Worm (Caenorhabditis elegans): ENCODE measurements around the gene Y22F5A.11.

Gene Y22F5A.11

ce11 chrV:10275619-10276018 is at the start of gene Y22F5A.11:
Gene Y22F5A.11 (minus strand): TSS chrV:10275646.
- TF ChIP-seq unc-62 (GFP tag; optimal IDR thresholded peaks at IDR 0.05): no peak

- no peak for TF ChIP-seq unc-62 (GFP tag; optimal IDR thresholded peaks at IDR 0.05)
Observed at ce11 chrV:10323537-10323936, 48.1 kb upstream of the Y22F5A.11 start.

ce11 chrV:10320101-10320761 is 44.8 kb upstream of the Y22F5A.11 start, which contains the start of the genes gna-1 and B0024.13:
Gene gna-1 (minus strand): TSS chrV:10320151.
Gene B0024.13 (plus strand): TSS chrV:10320711.
- TF ChIP-seq unc-62 (GFP tag; optimal IDR thresholded peaks at IDR 0.05): no peak

ce11 chrV:10319434-10319833 is 44.0 kb upstream of the Y22F5A.11 start, which contains the start of gene B0024.11:
Gene B0024.11 (minus strand): TSS chrV:10319534.
- no peak for TF ChIP-seq unc-62 (GFP tag; optimal IDR thresholded peaks at IDR 0.05)

- TF ChIP-seq unc-62 (GFP tag; optimal IDR thresholded peaks at IDR 0.05): no peak
Observed at ce11 chrV:10317294-10317693, 41.8 kb upstream of the Y22F5A.11 start, which contains the start of gene asps-1. Gene asps-1 (minus strand): TSS chrV:10317394.

- no peak for TF ChIP-seq unc-62 (GFP tag; optimal IDR thresholded peaks at IDR 0.05)
Observed at ce11 chrV:10314371-10314770, 38.9 kb upstream of the Y22F5A.11 start, which contains the start of gene trx-2. Gene trx-2 (plus strand): TSS chrV:10314671.

- TF ChIP-seq unc-62 (GFP tag; optimal IDR thresholded peaks at IDR 0.05): no peak
Observed at ce11 chrV:10313953-10314352, 38.5 kb upstream of the Y22F5A.11 start, which contains the start of gene gcy-6. Gene gcy-6 (minus strand): TSS chrV:10314053.

ce11 chrV:10307283-10307682 is 31.8 kb upstream of the Y22F5A.11 start, which contains the start of gene che-12:
Gene che-12 (minus strand): TSS chrV:10307383.
- no peak for TF ChIP-seq unc-62 (GFP tag; optimal IDR thresholded peaks at IDR 0.05)

- TF ChIP-seq unc-62 (GFP tag; optimal IDR thresholded peaks at IDR 0.05): no peak
Observed at ce11 chrV:10297099-10297498, 21.7 kb upstream of the Y22F5A.11 start, which contains the start of gene B0024.4. Gene B0024.4 (plus strand): TSS chrV:10297399.

ce11 chrV:10294549-10294948 is 19.1 kb upstream of the Y22F5A.11 start, which contains the start of gene col-150:
Gene col-150 (minus strand): TSS chrV:10294649.
- TF ChIP-seq unc-62 (GFP tag; optimal IDR thresholded peaks at IDR 0.05): no peak

- TF ChIP-seq unc-62 (GFP tag; optimal IDR thresholded peaks at IDR 0.05): no peak
Observed at ce11 chrV:10292819-10293357, 17.4 kb upstream of the Y22F5A.11 start, which contains the start of gene col-149. Gene col-149 (minus strand): TSS chrV:10292869.

ce11 chrV:10291848-10292247 is 16.4 kb upstream of the Y22F5A.11 start:
- TF ChIP-seq unc-62 (GFP tag; optimal IDR thresholded peaks at IDR 0.05): no peak

ce11 chrV:10289743-10290142 is 14.3 kb upstream of the Y22F5A.11 start, which contains the start of gene B0024.15:
Gene B0024.15 (plus strand): TSS chrV:10290043.
- no peak for TF ChIP-seq unc-62 (GFP tag; optimal IDR thresholded peaks at IDR 0.05)

ce11 chrV:10287260-10287659 is 11.8 kb upstream of the Y22F5A.11 start, which contains the start of gene B0024.3:
Gene B0024.3 (plus strand): TSS chrV:10287560.
- TF ChIP-seq unc-62 (GFP tag; optimal IDR thresholded peaks at IDR 0.05): no peak

- no peak for TF ChIP-seq unc-62 (GFP tag; optimal IDR thresholded peaks at IDR 0.05)
Observed at ce11 chrV:10285853-10286252, 10.4 kb upstream of the Y22F5A.11 start.

- TF ChIP-seq unc-62 (GFP tag; optimal IDR thresholded peaks at IDR 0.05): no peak
Observed at ce11 chrV:10283444-10283843, 8.0 kb upstream of the Y22F5A.11 start, which contains the start of gene lys-3. Gene lys-3 (minus strand): TSS chrV:10283544.

- no peak for TF ChIP-seq unc-62 (GFP tag; optimal IDR thresholded peaks at IDR 0.05)
Observed at ce11 chrV:10281374-10281773, 5.9 kb upstream of the Y22F5A.11 start, which contains the start of gene lys-2. Gene lys-2 (minus strand): TSS chrV:10281474.
